Fruit fly (Drosophila melanogaster) whole organism, prepupa: ENCODE data around the gene CG13306.

ENCODE experiments used
- CG11762 ChIP-seq: fragments of 200-800 bp; sonication (Bioruptor generic); optimal IDR thresholded peaks from 3 replicates; lab custom pipeline; 2016; ENCODE audit warnings: missing biosample characterization, missing genetic modification characterization; ENCODE audit not compliant: insufficient read depth
- CG3919 ChIP-seq: fragments of 200-800 bp; sonication (Bioruptor generic); optimal IDR thresholded peaks from 3 replicates; lab custom pipeline; 2016; ENCODE audit warnings: missing biosample characterization, missing genetic modification characterization
- CG6854 ChIP-seq: fragments of 200-800 bp; sonication (Bioruptor generic); optimal IDR thresholded peaks from 2 replicates; lab custom pipeline; 2017; ENCODE audit warnings: missing biosample characterization, mild to moderate bottlenecking, missing genetic modification characterization
- CG8632 ChIP-seq: fragments of 200-800 bp; sonication (Bioruptor generic); optimal IDR thresholded peaks from 3 replicates; lab custom pipeline; 2016; ENCODE audit warnings: missing biosample characterization, missing genetic modification characterization
- Gug ChIP-seq: fragments of 200-800 bp; sonication (Bioruptor generic); IDR thresholded peaks from 2 replicates; pipeline ENCODE4 v1.3.6; 2022; ENCODE audit warnings: missing biosample characterization, missing genetic modification characterization
- Hr39 ChIP-seq: fragments of 200-800 bp; sonication (Bioruptor generic); optimal IDR thresholded peaks from 2 replicates; lab custom pipeline; 2016; ENCODE audit warnings: missing biosample characterization, missing genetic modification characterization
- Met ChIP-seq: fragments of 200-800 bp; sonication (Bioruptor generic); optimal IDR thresholded peaks from 3 replicates; lab custom pipeline; 2016; ENCODE audit warnings: missing biosample characterization, missing genetic modification characterization
- achi ChIP-seq: fragments of 200-800 bp; sonication (Bioruptor generic); optimal IDR thresholded peaks from 3 replicates; lab custom pipeline; 2016; ENCODE audit warnings: missing biosample characterization, missing genetic modification characterization
- acj6 ChIP-seq: fragments of 200-800 bp; sonication (Bioruptor generic); optimal IDR thresholded peaks from 3 replicates; lab custom pipeline; 2016; ENCODE audit warnings: missing biosample characterization, missing genetic modification characterization
- dsx ChIP-seq: fragments of 200-800 bp; optimal IDR thresholded peaks from 3 replicates; lab custom pipeline; 2019; ENCODE audit warnings: missing biosample characterization, mild to moderate bottlenecking, missing genetic modification characterization, moderate library complexity; ENCODE audit not compliant: poor library complexity, severe bottlenecking
- fkh ChIP-seq: fragments of 200-800 bp; sonication (Bioruptor generic); optimal IDR thresholded peaks from 3 replicates; lab custom pipeline; 2017; ENCODE audit warnings: missing biosample characterization, mild to moderate bottlenecking, missing genetic modification characterization, moderate library complexity
- pdm3 ChIP-seq: fragments of 200-800 bp; sonication (Bioruptor generic); optimal IDR thresholded peaks from 3 replicates; lab custom pipeline; 2016; ENCODE audit warnings: missing biosample characterization, missing genetic modification characterization
- salr ChIP-seq, 2 experiments: fragments of 200-800 bp; sonication (Bioruptor generic); optimal IDR thresholded peaks; 3 replicates each; lab custom pipeline; 2016 to 2018; ENCODE audit warnings: missing biosample characterization in 2 of 2, missing genetic modification characterization in 2 of 2, mild to moderate bottlenecking in 1 of 2
- ss ChIP-seq, 2 experiments: fragments of 200-800 bp; sonication (Bioruptor generic); optimal IDR thresholded peaks; 2 replicates in 1 of 2; 3 replicates in 1 of 2; lab custom pipeline; 2017 to 2018; ENCODE audit warnings: mild to moderate bottlenecking in 2 of 2, missing biosample characterization in 2 of 2, missing genetic modification characterization in 2 of 2, moderate library complexity in 1 of 2

dm6 chr3L:8781993-8782392, 32.5 kb upstream of the CG13306 start:
- TF ChIP-seq dsx (GFP tag; lab: Kevin White, UChicago) (no peak), fkh (GFP tag; lab: Kevin White, UChicago) (no peak), ss (GFP tag; optimal IDR thresholded peaks at IDR 0.05; lab: Kevin White, UChicago) (no peak), pdm3 (GFP tag; lab: Kevin White, UChicago) (peak; percentile 48), CG6854 (no peak), Gug (GFP tag; lab: Robert Waterston, UW) (peak; percentile 25; the same call in 1 of the 2 replicates), CG11762 (GFP tag; lab: Kevin White, UChicago) (peak; percentile 47), acj6 (GFP tag; lab: Kevin White, UChicago) (peak; percentile 15), CG3919 (GFP tag; lab: Kevin White, UChicago) (peak; percentile 66), salr (GFP tag; optimal IDR thresholded peaks at IDR 0.05; lab: Kevin White, UChicago) (peak in 1 of 2 experiments; percentile 72), achi (peak; percentile 57), CG8632 (GFP tag; lab: Kevin White, UChicago) (peak; percentile 35), Hr39 (GFP tag; lab: Kevin White, UChicago) (peak; percentile 47), Met (GFP tag; lab: Kevin White, UChicago) (no peak)
